Worm (Caenorhabditis elegans): ENCODE results near the gene gst-17.

DNA sequence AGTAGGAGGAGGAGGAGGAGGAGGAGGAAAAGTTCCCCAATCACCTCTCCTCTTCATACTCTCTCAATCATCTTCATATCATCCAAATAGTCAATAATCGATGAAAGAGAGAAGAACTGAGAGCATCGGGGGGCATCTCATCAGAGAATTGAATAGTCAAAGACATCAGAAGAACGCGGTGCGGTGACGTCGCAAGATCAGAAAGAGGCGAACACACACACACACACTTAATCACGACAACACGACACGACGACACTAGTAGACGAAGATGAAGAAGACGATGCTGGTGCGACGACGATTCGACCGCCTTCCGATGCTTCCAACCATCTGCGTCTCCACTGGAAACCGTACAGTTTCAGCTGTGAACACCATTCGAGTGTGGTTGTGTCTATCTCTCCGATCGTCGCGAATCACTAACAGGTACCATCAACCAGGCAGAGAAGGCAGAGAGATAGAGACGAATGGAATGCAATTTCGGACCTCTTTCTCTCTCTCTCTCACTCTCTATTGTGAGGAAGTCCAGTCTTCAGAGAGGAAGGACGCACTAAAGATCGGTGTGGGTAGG, 48.0 kb upstream of the gst-17 start:
- no peak for TF ChIP-seq flt-1 (GFP tag; IDR thresholded peaks at IDR 0.05)
- TF ChIP-seq tab-1 (GFP tag; IDR thresholded peaks at IDR 0.05) = no peak
- no peak for TF ChIP-seq med-1 (GFP tag; optimal IDR thresholded peaks at IDR 0.05; ENCODE audit: insufficient read depth)
- no peak for TF ChIP-seq ref-1 (GFP tag; conservative IDR thresholded peaks at IDR 0.05)

Measured in whole organism, midembryonic.